Fruit fly (Drosophila melanogaster): ENCODE measurements around the gene slpr.

dm6 chrX:8157294-8157693 lies 19.7 kb downstream of the slpr start, which contains the start of the genes Traf6 and GIIIspla2:
- TF ChIP-seq CG13204 (GFP tag; optimal IDR thresholded peaks at IDR 0.05) (no peak), D1 (tag; optimal IDR thresholded peaks at IDR 0.05) (no peak), Snoo (tag; optimal IDR thresholded peaks at IDR 0.05) (peak; percentile 63), CG34367 (tag; optimal IDR thresholded peaks at IDR 0.05) (peak; percentile 53), CG17806 (tag; optimal IDR thresholded peaks at IDR 0.05) (peak; percentile 52), CG32121 (GFP tag; IDR thresholded peaks at IDR 0.05) (peak; percentile 60), CG8159 (tag; optimal IDR thresholded peaks at IDR 0.05) (peak; percentile 71), CG9948 (tag; optimal IDR thresholded peaks at IDR 0.05) (peak; percentile 65), EcR (GFP tag; optimal IDR thresholded peaks at IDR 0.05) (no peak)
